Fruit fly (Drosophila melanogaster) Kc167 (cell line): Measurements from ENCODE around the gene msl-3.

ENCODE experiments used
- Myc ChIP-seq: fragments of >200 bp; optimal IDR thresholded peaks from 2 replicates; lab custom pipeline; 2017; ENCODE audit warnings: missing external identifiers
- Sin3A ChIP-seq: fragments of >200 bp; optimal IDR thresholded peaks from 2 replicates; lab custom pipeline; 2018; ENCODE audit warnings: missing external identifiers
- h ChIP-seq: fragments of >200 bp; optimal IDR thresholded peaks from 3 replicates; lab custom pipeline; 2018; ENCODE audit warnings: missing external identifiers
- insv ChIP-seq: fragments of >200 bp; optimal IDR thresholded peaks from 3 replicates; lab custom pipeline; 2018; ENCODE audit warnings: missing external identifiers

dm6 chr3L:7155522-7155978 lies 30.2 kb upstream of the msl-3 start:
- TF ChIP-seq h (lab: Kevin White, UChicago) (no peak), Myc (no peak), insv (lab: Kevin White, UChicago) (no peak), Sin3A (lab: Kevin White, UChicago) (no peak)
